Worm (Caenorhabditis elegans) whole organism, L4 larva: ENCODE data around the gene clec-62.

ENCODE experiments used
- D1046.2 ChIP-seq: fragments of 200-800 bp; sonication (Bioruptor generic); IDR thresholded peaks from 2 replicates; pipeline ENCODE4 v1.3.6; 2022; ENCODE audit warnings: missing genetic modification characterization, missing compliant biosample characterization
- F10B5.3 ChIP-seq: sonication (generic microtip); optimal IDR thresholded peaks from 2 replicates; lab custom pipeline; 2016; ENCODE audit warnings: mild to moderate bottlenecking, missing genetic modification characterization, missing compliant biosample characterization
- F26F4.8 ChIP-seq: fragments of 200-800 bp; sonication (Bioruptor generic); conservative IDR thresholded peaks from 2 replicates; pipeline ENCODE4 v1.3.6; 2022; ENCODE audit warnings: missing genetic modification characterization, missing compliant biosample characterization
- F49E8.2 ChIP-seq: sonication (generic microtip); optimal IDR thresholded peaks from 2 replicates; lab custom pipeline; 2016; ENCODE audit warnings: missing compliant biosample characterization, mild to moderate bottlenecking, missing genetic modification characterization, borderline replicate concordance
- R02D3.7 ChIP-seq: fragments of 150-350 bp; sonication (generic microtip); optimal IDR thresholded peaks from 3 replicates; lab custom pipeline; 2014; ENCODE audit warnings: missing biosample characterization, missing genetic modification characterization
- T20F7.1 ChIP-seq: fragments of 200-800 bp; sonication (Bioruptor generic); optimal IDR thresholded peaks from 2 replicates; lab custom pipeline; 2018; ENCODE audit warnings: mild to moderate bottlenecking, missing genetic modification characterization, missing compliant biosample characterization
- ZK546.5 ChIP-seq, 2 experiments: sonication (generic microtip); optimal IDR thresholded peaks; 2 replicates each; lab custom pipeline; 2017; ENCODE audit warnings: missing biosample characterization in 2 of 2, missing genetic modification characterization in 2 of 2
- aha-1 ChIP-seq: fragments of 150-350 bp; peaks from one replicate; lab custom pipeline; 2014; ENCODE audit warnings: missing biosample characterization, missing genetic modification characterization
- aly-2 ChIP-seq: sonication (generic microtip); optimal IDR thresholded peaks from 2 replicates; lab custom pipeline; 2018; ENCODE audit warnings: missing biosample characterization, missing genetic modification characterization
- arid-1 ChIP-seq: fragments of 200-800 bp; sonication (Bioruptor generic); conservative IDR thresholded peaks from 2 replicates; pipeline ENCODE4 v1.3.6; 2022; ENCODE audit warnings: missing genetic modification reagents, missing genetic modification characterization, missing compliant biosample characterization
- attf-4 ChIP-seq: sonication (generic microtip); optimal IDR thresholded peaks from 3 replicates; lab custom pipeline; 2017; ENCODE audit warnings: missing biosample characterization, missing genetic modification characterization
- ceh-28 ChIP-seq: fragments of 150-350 bp; optimal IDR thresholded peaks from 2 replicates; lab custom pipeline; 2014; ENCODE audit warnings: missing biosample characterization, missing genetic modification reagents, missing genetic modification characterization
- ceh-82 ChIP-seq: sonication (generic microtip); optimal IDR thresholded peaks from 2 replicates; lab custom pipeline; 2017; ENCODE audit warnings: missing biosample characterization, missing genetic modification characterization
- ces-1 ChIP-seq: fragments of 150-350 bp; sonication (generic microtip); optimal IDR thresholded peaks from 4 replicates; lab custom pipeline; 2014; ENCODE audit warnings: missing biosample characterization, missing genetic modification reagents, missing genetic modification characterization
- ctbp-1 ChIP-seq: fragments of 200-800 bp; sonication (Bioruptor generic); IDR thresholded peaks from 2 replicates; pipeline ENCODE4 v1.3.6; 2022; ENCODE audit warnings: missing genetic modification reagents, missing genetic modification characterization, missing compliant biosample characterization
- daf-12 ChIP-seq: fragments of 150-350 bp; optimal IDR thresholded peaks from 2 replicates; lab custom pipeline; 2014; ENCODE audit warnings: missing biosample characterization, missing genetic modification reagents, missing genetic modification characterization
- daf-16 ChIP-seq, 3 experiments: sonication (generic microtip); optimal IDR thresholded peaks; 2 replicates each; lab custom pipeline; 2016 to 2017; ENCODE audit warnings: missing genetic modification characterization in 3 of 3, missing genetic modification reagents in 3 of 3, mild to moderate bottlenecking in 2 of 3, missing compliant biosample characterization in 2 of 3, missing biosample characterization in 1 of 3, moderate library complexity in 1 of 3
- dmd-6 ChIP-seq: fragments of 200-800 bp; sonication (Bioruptor generic); IDR thresholded peaks from 2 replicates; pipeline ENCODE4 v1.3.6; 2022; ENCODE audit warnings: missing genetic modification reagents, missing genetic modification characterization, missing compliant biosample characterization
- dmd-8 ChIP-seq: fragments of 200-800 bp; sonication (Bioruptor generic); IDR thresholded peaks from 2 replicates; pipeline ENCODE4 v1.3.6; 2022; ENCODE audit warnings: missing genetic modification characterization, missing compliant biosample characterization
- dmd-9 ChIP-seq: fragments of 200-800 bp; sonication (Bioruptor generic); IDR thresholded peaks from 2 replicates; pipeline ENCODE4 v1.3.6; 2022; ENCODE audit warnings: missing genetic modification reagents, missing genetic modification characterization, missing compliant biosample characterization
- dpl-1 ChIP-seq: fragments of 150-350 bp; optimal IDR thresholded peaks from 2 replicates; lab custom pipeline; 2014; ENCODE audit warnings: missing biosample characterization, missing genetic modification reagents, missing genetic modification characterization
- dve-1 ChIP-seq: sonication (generic microtip); optimal IDR thresholded peaks from 2 replicates; lab custom pipeline; 2017; ENCODE audit warnings: antibody characterized with exemption, mild to moderate bottlenecking, missing genetic modification characterization, missing compliant biosample characterization; ENCODE audit not compliant: insufficient read depth
- hlh-11 ChIP-seq: fragments of 200-800 bp; sonication (Bioruptor generic); optimal IDR thresholded peaks from 2 replicates; lab custom pipeline; 2018; ENCODE audit warnings: mild to moderate bottlenecking, missing genetic modification characterization, missing compliant biosample characterization
- hmg-1.1 ChIP-seq: fragments of 200-800 bp; sonication (Bioruptor generic); IDR thresholded peaks from 2 replicates; pipeline ENCODE4 v1.3.6; 2022; ENCODE audit warnings: missing genetic modification reagents, missing genetic modification characterization, missing compliant biosample characterization
- jun-1 ChIP-seq: fragments of 150-350 bp; optimal IDR thresholded peaks from 2 replicates; lab custom pipeline; 2014; ENCODE audit warnings: missing biosample characterization, missing genetic modification reagents, missing genetic modification characterization
- lim-7 ChIP-seq: fragments of 200-800 bp; sonication (Bioruptor generic); IDR thresholded peaks from 2 replicates; pipeline ENCODE4 v1.3.6; 2022; ENCODE audit warnings: missing genetic modification characterization, missing compliant biosample characterization
- lin-1 ChIP-seq: fragments of 200-800 bp; sonication (Bioruptor generic); IDR thresholded peaks from 2 replicates; pipeline ENCODE4 v1.3.6; 2022; ENCODE audit warnings: missing genetic modification reagents, missing genetic modification characterization, missing compliant biosample characterization
- lin-13 ChIP-seq: fragments of 150-350 bp; optimal IDR thresholded peaks from 2 replicates; lab custom pipeline; 2014; ENCODE audit warnings: missing biosample characterization, missing genetic modification reagents, missing genetic modification characterization
- lin-29 ChIP-seq: fragments of 200-800 bp; sonication (Bioruptor generic); IDR thresholded peaks from 2 replicates; pipeline ENCODE4 v1.3.6; 2022; ENCODE audit warnings: missing genetic modification reagents, missing genetic modification characterization, missing compliant biosample characterization
- lin-38 ChIP-seq: fragments of 200-800 bp; sonication (Bioruptor generic); IDR thresholded peaks from 2 replicates; pipeline ENCODE4 v1.3.6; 2022; ENCODE audit warnings: missing genetic modification reagents, missing genetic modification characterization, missing compliant biosample characterization
- lir-3 ChIP-seq: sonication (generic microtip); optimal IDR thresholded peaks from 2 replicates; lab custom pipeline; 2016; ENCODE audit warnings: mild to moderate bottlenecking, missing genetic modification characterization, missing compliant biosample characterization
- lsy-2 ChIP-seq, 2 experiments: fragments of 150-350 bp in 1 of 2; sonication (generic microtip) in 1 of 2; optimal IDR thresholded peaks; 2 replicates each; lab custom pipeline; 2014 to 2017; ENCODE audit warnings: missing biosample characterization in 2 of 2, missing genetic modification characterization in 2 of 2
- madf-9 ChIP-seq: fragments of 200-800 bp; sonication (Bioruptor generic); conservative IDR thresholded peaks from 2 replicates; pipeline ENCODE4 v1.3.6; 2022; ENCODE audit warnings: missing genetic modification reagents, missing genetic modification characterization, missing compliant biosample characterization
- mes-2 ChIP-seq: sonication (generic microtip); optimal IDR thresholded peaks from 2 replicates; lab custom pipeline; 2016; ENCODE audit warnings: missing genotype, mild to moderate bottlenecking, missing genetic modification characterization, missing compliant biosample characterization; ENCODE audit not compliant: poor library complexity, severe bottlenecking
- mxl-2 ChIP-seq: fragments of 200-800 bp; sonication (Bioruptor generic); conservative IDR thresholded peaks from 2 replicates; pipeline ENCODE4 v1.3.6; 2022; ENCODE audit warnings: missing genetic modification reagents, missing genetic modification characterization, missing compliant biosample characterization
- nhr-111 ChIP-seq: fragments of 200-800 bp; sonication (Bioruptor generic); optimal IDR thresholded peaks from 2 replicates; lab custom pipeline; 2018; ENCODE audit warnings: mild to moderate bottlenecking, missing genetic modification characterization, missing compliant biosample characterization
- nhr-237 ChIP-seq: sonication (generic microtip); optimal IDR thresholded peaks from 2 replicates; lab custom pipeline; 2017; ENCODE audit warnings: missing biosample characterization, missing genetic modification characterization
- nhr-41 ChIP-seq: fragments of 200-800 bp; sonication (Bioruptor generic); IDR thresholded peaks from 2 replicates; pipeline ENCODE4 v1.3.6; 2022; ENCODE audit warnings: missing genetic modification reagents, missing genetic modification characterization, missing compliant biosample characterization
- nhr-77 ChIP-seq: fragments of 150-350 bp; optimal IDR thresholded peaks from 2 replicates; lab custom pipeline; 2014; ENCODE audit warnings: missing biosample characterization, missing genetic modification characterization
- rbr-2 ChIP-seq: sonication (generic microtip); optimal IDR thresholded peaks from 2 replicates; lab custom pipeline; 2016; ENCODE audit warnings: missing genotype, missing genetic modification characterization, missing compliant biosample characterization
- sdz-12 ChIP-seq: fragments of 200-800 bp; sonication (Bioruptor generic); optimal IDR thresholded peaks from 2 replicates; lab custom pipeline; 2018; ENCODE audit warnings: mild to moderate bottlenecking, missing genetic modification characterization, missing compliant biosample characterization
- set-16 ChIP-seq: fragments of 200-800 bp; sonication (Bioruptor generic); IDR thresholded peaks from 2 replicates; pipeline ENCODE4 v1.3.6; 2022; ENCODE audit warnings: missing genetic modification reagents, missing genetic modification characterization, missing compliant biosample characterization
- spr-1 ChIP-seq: sonication (generic microtip); optimal IDR thresholded peaks from 2 replicates; lab custom pipeline; 2016; ENCODE audit warnings: mild to moderate bottlenecking, missing genetic modification characterization, missing compliant biosample characterization
- spr-3 ChIP-seq: fragments of 200-800 bp; sonication (Bioruptor generic); optimal IDR thresholded peaks from 2 replicates; lab custom pipeline; 2018; ENCODE audit warnings: mild to moderate bottlenecking, missing genetic modification characterization, missing compliant biosample characterization
- unc-62 ChIP-seq, 3 experiments: fragments of 150-350 bp in 1 of 3; sonication (generic microtip); optimal IDR thresholded peaks in 2 of 3; peaks in 1 of 3; 1 replicate in 1 of 3; 2 replicates in 2 of 3; lab custom pipeline; 2014 to 2017; ENCODE audit warnings: missing biosample characterization in 3 of 3, missing genetic modification characterization in 3 of 3, missing genetic modification reagents in 3 of 3, missing genotype in 1 of 3
- zag-1 ChIP-seq: fragments of 150-350 bp; optimal IDR thresholded peaks from 2 replicates; lab custom pipeline; 2014; ENCODE audit warnings: missing biosample characterization, missing genetic modification characterization
- zip-11 ChIP-seq: fragments of 200-800 bp; sonication (Bioruptor generic); IDR thresholded peaks from 2 replicates; pipeline ENCODE4 v1.3.6; 2022; ENCODE audit warnings: missing genetic modification characterization, missing compliant biosample characterization
- zip-2 ChIP-seq: fragments of 150-350 bp; optimal IDR thresholded peaks from 2 replicates; lab custom pipeline; 2014; ENCODE audit warnings: missing biosample characterization, missing genetic modification characterization

The clec-62 gene

DNA sequence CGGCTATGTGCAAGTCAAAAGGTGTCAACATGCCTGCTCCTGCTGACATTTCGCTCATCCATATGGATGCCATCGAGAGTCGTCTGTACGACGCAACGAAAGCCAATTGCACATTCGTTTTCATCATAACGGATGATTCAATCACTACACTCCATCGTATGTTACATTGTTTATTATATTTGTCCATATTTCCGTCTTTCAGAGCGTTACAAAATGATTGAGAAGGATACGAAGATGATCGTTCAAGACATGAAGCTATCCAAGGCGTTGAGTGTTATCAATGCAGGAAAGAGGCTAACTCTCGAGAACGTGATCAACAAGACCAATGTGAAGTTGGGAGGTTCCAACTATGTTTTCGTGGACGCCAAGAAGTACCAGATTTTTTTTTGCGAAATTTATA, 26.6 kb upstream of the clec-62 start:
- no peak for TF ChIP-seq nhr-77 (tag; lab: Kevin White, UChicago)
- TF ChIP-seq lir-3 = no peak
- TF ChIP-seq unc-62 (GFP tag; optimal IDR thresholded peaks at IDR 0.05 in 1 of 2; lab: Kevin White, UChicago) = peak in 1 of 2 experiments; percentile 98
- TF ChIP-seq unc-62 (tag; optimal IDR thresholded peaks at IDR 0.05; lab: Kevin White, UChicago) = no peak
- no peak for TF ChIP-seq F10B5.3
- TF ChIP-seq aly-2 (tag; lab: Kevin White, UChicago) = no peak
- no peak for TF ChIP-seq daf-12 (tag; lab: Kevin White, UChicago)

DNA sequence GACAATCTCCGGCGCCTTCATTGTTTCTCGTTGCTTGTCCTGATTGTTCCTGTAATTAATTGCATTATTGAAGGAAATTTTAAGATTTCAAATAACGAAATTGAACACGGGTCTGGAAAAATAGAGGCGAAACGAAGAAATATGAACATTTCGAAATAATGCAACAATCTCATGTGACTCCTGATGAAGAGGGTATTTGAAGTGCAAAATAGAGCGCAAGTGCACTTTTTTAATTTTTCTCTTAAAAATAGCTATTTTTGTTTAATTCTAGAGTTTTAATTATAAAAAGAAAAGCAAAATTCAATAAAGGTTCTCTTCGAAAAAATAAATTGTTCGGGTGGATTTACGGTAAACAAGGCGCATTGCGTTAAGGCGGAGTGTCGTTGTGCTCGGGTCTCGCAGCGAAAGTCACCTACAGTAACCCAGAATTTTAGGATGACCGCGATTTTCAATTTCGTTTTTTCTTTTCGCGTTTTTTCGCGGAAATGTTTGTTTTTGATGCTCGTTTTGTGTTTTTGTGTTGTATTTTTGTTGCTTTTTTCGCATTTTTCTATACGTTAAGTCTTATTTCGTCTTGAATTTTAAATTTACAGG, 24.1 kb upstream of the clec-62 start, which contains the start of the genes F58G1.2 and wago-4:
F58G1.2 (minus strand) TSS at position 51 of the 594 bp plus-strand sequence.
wago-4 (plus strand) TSS at position 592 of the 594 bp plus-strand sequence.
- TF ChIP-seq nhr-41 (GFP tag; lab: Robert Waterston, UW) (no peak), lin-13 (peak; percentile 34), T20F7.1 (GFP tag; lab: Kevin White, UChicago) (no peak), rbr-2 (tag; lab: Kevin White, UChicago) (no peak), dmd-8 (GFP tag; lab: Robert Waterston, UW) (no peak), arid-1 (GFP tag; lab: Robert Waterston, UW) (no peak), F49E8.2 (tag; lab: Kevin White, UChicago) (no peak), mes-2 (tag; lab: Kevin White, UChicago) (peak; percentile 56), sdz-12 (GFP tag; lab: Kevin White, UChicago) (no peak), mxl-2 (GFP tag; lab: Robert Waterston, UW) (no peak), nhr-77 (tag; lab: Kevin White, UChicago) (no peak), F26F4.8 (GFP tag; lab: Robert Waterston, UW) (no peak), lim-7 (GFP tag; lab: Robert Waterston, UW) (no peak), nhr-111 (GFP tag; lab: Kevin White, UChicago) (no peak), unc-62 (GFP tag; optimal IDR thresholded peaks at IDR 0.05 in 1 of 2; lab: Kevin White, UChicago) (no peak), unc-62 (tag; optimal IDR thresholded peaks at IDR 0.05; lab: Kevin White, UChicago) (no peak), spr-3 (GFP tag; lab: Kevin White, UChicago) (no peak), hlh-11 (tag; lab: Kevin White, UChicago) (no peak), dmd-9 (no peak), zip-11 (GFP tag; lab: Robert Waterston, UW) (no peak), lin-38 (GFP tag; lab: Robert Waterston, UW) (peak; percentile 51; the same call in 1 of the 2 replicates), zip-2 (tag; lab: Kevin White, UChicago) (no peak), aha-1 (tag; lab: Kevin White, UChicago) (no peak), ceh-82 (tag; lab: Kevin White, UChicago) (no peak), dpl-1 (GFP tag; lab: Kevin White, UChicago) (no peak), attf-4 (tag; lab: Kevin White, UChicago) (no peak), hmg-1.1 (GFP tag; lab: Robert Waterston, UW) (no peak), lin-29 (GFP tag; lab: Robert Waterston, UW) (no peak), D1046.2 (GFP tag; lab: Robert Waterston, UW) (no peak), dmd-6 (GFP tag; lab: Robert Waterston, UW) (no peak), ceh-28 (tag; lab: Kevin White, UChicago) (no peak), dve-1 (tag; lab: Kevin White, UChicago) (no peak), spr-1 (tag; lab: Kevin White, UChicago) (no peak), madf-9 (GFP tag; lab: Robert Waterston, UW) (no peak), R02D3.7 (tag; lab: Kevin White, UChicago) (peak; percentile 60), ctbp-1 (GFP tag; lab: Robert Waterston, UW) (no peak), daf-16 (GFP tag; optimal IDR thresholded peaks at IDR 0.05; lab: Kevin White, UChicago) (no peak), daf-16 (tag; optimal IDR thresholded peaks at IDR 0.05; lab: Kevin White, UChicago) (no peak), nhr-237 (tag; lab: Kevin White, UChicago) (no peak), ces-1 (GFP tag; lab: Kevin White, UChicago) (no peak), lsy-2 (tag; optimal IDR thresholded peaks at IDR 0.05; lab: Kevin White, UChicago) (peak in 1 of 2 experiments; percentile 87), ZK546.5 (tag; optimal IDR thresholded peaks at IDR 0.05; lab: Kevin White, UChicago) (no peak), zag-1 (tag; lab: Kevin White, UChicago) (no peak), set-16 (no peak), jun-1 (tag; lab: Kevin White, UChicago) (no peak), lin-1 (GFP tag; lab: Robert Waterston, UW) (no peak)
